Fruit fly (Drosophila melanogaster): Measurements from ENCODE around the gene Surf4.

DNA sequence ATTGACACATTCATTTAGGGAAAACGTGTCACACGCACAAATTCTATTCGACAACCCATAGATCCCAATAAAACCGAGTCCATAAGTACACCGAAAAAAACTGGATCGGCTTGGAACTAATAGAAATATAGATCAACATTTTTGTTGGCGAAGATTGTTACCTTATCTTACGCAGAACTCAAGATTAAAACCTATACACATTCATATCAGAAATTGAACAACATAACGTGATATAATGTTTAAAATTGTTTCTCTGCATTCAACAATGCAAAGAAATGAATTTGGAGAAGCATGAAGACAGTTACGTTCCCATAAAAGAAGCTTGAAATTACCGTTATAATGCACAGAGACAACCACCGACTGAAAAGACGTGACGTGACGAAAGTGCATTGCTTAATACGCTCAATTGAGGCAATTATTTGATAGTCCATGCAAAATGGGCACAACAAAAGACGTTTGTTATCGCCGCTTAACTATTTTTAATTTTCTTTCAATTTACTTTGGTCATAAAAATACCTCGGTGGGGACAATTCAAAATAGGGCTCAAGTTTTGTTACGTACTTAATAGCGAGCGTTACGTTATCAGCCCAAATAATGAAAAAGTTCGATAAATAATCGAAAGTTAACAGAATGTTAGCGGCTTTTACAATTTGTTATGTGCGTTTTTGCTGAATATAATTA lies 5.8 kb downstream of the Surf4 start, which contains the start of gene SerRS-m:
- TF ChIP-seq Dll (optimal IDR thresholded peaks at IDR 0.05) (no peak), EcR (GFP tag; optimal IDR thresholded peaks at IDR 0.05) (no peak), usp (GFP tag; optimal IDR thresholded peaks at IDR 0.05) (no peak), psq (optimal IDR thresholded peaks at IDR 0.05) (no peak), pan (optimal IDR thresholded peaks at IDR 0.05) (no peak), CG8478 (optimal IDR thresholded peaks at IDR 0.05) (no peak)

Measured in whole organism.